Fruit fly (Drosophila melanogaster): ENCODE data around the gene Nepl4.

DNA sequence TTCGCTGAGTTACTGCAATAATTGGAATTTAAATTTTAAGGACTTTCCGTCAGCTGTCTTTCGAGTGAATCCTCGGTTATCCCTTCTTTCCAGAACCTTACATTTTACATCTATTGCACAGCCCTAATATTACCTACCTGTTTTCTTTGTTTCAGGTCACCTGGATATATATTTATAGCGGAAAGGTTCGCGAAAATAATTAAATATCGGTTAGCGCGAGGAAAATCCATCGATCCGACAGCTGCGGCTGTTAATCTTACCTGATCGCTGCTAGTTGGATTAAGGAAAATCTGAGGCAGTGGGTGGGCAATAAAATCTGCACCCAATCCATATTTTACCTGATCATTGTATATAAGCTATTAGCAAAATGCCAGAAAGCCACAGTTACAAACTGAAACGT, 5.5 kb downstream of the Nepl4 start:
- TF ChIP-seq Smox (GFP tag; optimal IDR thresholded peaks at IDR 0.05) = no peak
- no peak for TF ChIP-seq CG6276 (GFP tag; optimal IDR thresholded peaks at IDR 0.05)
- no peak for TF ChIP-seq fkh (GFP tag; optimal IDR thresholded peaks at IDR 0.05)
- no peak for TF ChIP-seq Sox14 (GFP tag; optimal IDR thresholded peaks at IDR 0.05)
